Fruit fly (Drosophila melanogaster) whole organism, embryonic: ENCODE measurements around the gene CG34436.

Experiments used
- CG18599 ChIP-seq: fragments of 200-800 bp; sonication (Bioruptor generic); optimal IDR thresholded peaks from 3 replicates; lab custom pipeline; 2017; ENCODE audit warnings: missing biosample characterization, missing genetic modification characterization, mild to moderate bottlenecking, moderate library complexity, missing genetic modification reagents
- CG5953 ChIP-seq: fragments of 200-800 bp; sonication (Bioruptor generic); IDR thresholded peaks from 2 replicates; pipeline ENCODE4 v1.3.6; 2022; ENCODE audit warnings: missing biosample characterization, missing genetic modification characterization
- ase ChIP-seq: fragments of 200-800 bp; sonication (Bioruptor generic); IDR thresholded peaks from 3 replicates; pipeline ENCODE4 v1.3.6; 2022; ENCODE audit warnings: missing biosample characterization, missing genetic modification characterization
- gsb ChIP-seq: fragments of 200-800 bp; sonication (Bioruptor generic); IDR thresholded peaks from 2 replicates; pipeline ENCODE4 v1.3.6; 2022; ENCODE audit warnings: missing biosample characterization, missing genetic modification characterization
- hbn ChIP-seq: fragments of 200-800 bp; sonication (Bioruptor generic); IDR thresholded peaks from 2 replicates; pipeline ENCODE4 v1.3.6; 2022; ENCODE audit warnings: missing biosample characterization, missing genetic modification characterization; ENCODE audit not compliant: partially characterized antibody
- maf-S ChIP-seq: fragments of 200-800 bp; sonication (Bioruptor generic); optimal IDR thresholded peaks from 2 replicates; lab custom pipeline; 2016; ENCODE audit warnings: missing biosample characterization, missing genetic modification characterization
- pzg ChIP-seq: fragments of 200-800 bp; sonication (Bioruptor generic); optimal IDR thresholded peaks from 3 replicates; lab custom pipeline; 2018; ENCODE audit warnings: missing biosample characterization, mild to moderate bottlenecking, missing genetic modification characterization, moderate library complexity
- schlank ChIP-seq: fragments of 200-800 bp; sonication (Bioruptor generic); optimal IDR thresholded peaks from 2 replicates; lab custom pipeline; 2018; ENCODE audit warnings: missing biosample characterization, mild to moderate bottlenecking, missing genetic modification characterization
- slou ChIP-seq: fragments of 200-800 bp; sonication (Bioruptor generic); optimal IDR thresholded peaks from 3 replicates; lab custom pipeline; 2016; ENCODE audit warnings: missing biosample characterization, missing genetic modification characterization

DNA sequence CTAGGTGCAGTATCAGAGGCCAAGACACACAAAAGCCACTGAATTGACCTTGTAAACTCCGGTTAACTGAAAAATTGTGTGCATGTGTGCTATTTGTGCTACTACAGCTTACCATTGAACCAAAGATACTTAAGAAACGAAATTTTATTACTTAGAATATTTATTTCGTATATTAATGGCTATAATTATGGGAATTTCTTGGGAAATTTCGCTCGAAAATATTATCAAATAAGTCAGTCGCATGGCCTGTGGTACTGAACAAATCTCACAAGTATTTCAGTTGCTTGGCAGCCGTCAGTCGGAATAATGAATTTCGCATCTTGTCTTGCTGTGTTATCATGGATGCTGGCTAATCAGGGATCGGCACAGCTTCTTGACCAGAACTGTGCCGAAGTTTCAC lies at the start of gene CG34436:
- TF ChIP-seq CG5953 (no peak), schlank (tag; lab: Kevin White, UChicago) (no peak), hbn (no peak), CG18599 (GFP tag; lab: Kevin White, UChicago) (no peak), ase (GFP tag; lab: Robert Waterston, UW) (no peak), pzg (GFP tag; lab: Kevin White, UChicago) (no peak), maf-S (no peak), slou (GFP tag; lab: Kevin White, UChicago) (no peak), gsb (no peak)
